Worm (Caenorhabditis elegans) whole organism, young adult: ENCODE data around the gene lpd-7.

Experiments used
- B0035.1 ChIP-seq: sonication (generic microtip); optimal IDR thresholded peaks from 2 replicates; lab custom pipeline; 2016; ENCODE audit warnings: missing genetic modification characterization, mild to moderate bottlenecking, missing compliant biosample characterization, missing genotype, missing genetic modification reagents
- F22D6.2 ChIP-seq: sonication (generic microtip); optimal IDR thresholded peaks from 2 replicates; lab custom pipeline; 2016; ENCODE audit warnings: mild to moderate bottlenecking, missing genetic modification characterization, missing compliant biosample characterization
- F49E8.2 ChIP-seq: sonication (generic microtip); optimal IDR thresholded peaks from 3 replicates; lab custom pipeline; 2017; ENCODE audit warnings: missing genetic modification characterization, mild to moderate bottlenecking, missing compliant biosample characterization, antibody characterized with exemption, moderate library complexity; ENCODE audit not compliant: insufficient read depth
- F57A8.1 ChIP-seq: fragments of 200-800 bp; sonication (Bioruptor generic); optimal IDR thresholded peaks from 2 replicates; lab custom pipeline; 2018; ENCODE audit warnings: mild to moderate bottlenecking, missing genetic modification characterization, moderate library complexity, missing compliant biosample characterization
- K11D2.4 ChIP-seq: fragments of 200-800 bp; sonication (Bioruptor generic); IDR thresholded peaks from 2 replicates; pipeline ENCODE4 v1.3.6; 2022; ENCODE audit warnings: missing genetic modification reagents, missing genetic modification characterization, missing compliant biosample characterization
- K12H6.12 ChIP-seq: fragments of 200-800 bp; sonication (Bioruptor generic); optimal IDR thresholded peaks from 2 replicates; lab custom pipeline; 2018; ENCODE audit warnings: mild to moderate bottlenecking, missing genetic modification characterization, missing compliant biosample characterization
- Y53F4B.3 ChIP-seq: fragments of 200-800 bp; sonication (Bioruptor generic); IDR thresholded peaks from 2 replicates; pipeline ENCODE4 v1.3.6; 2022; ENCODE audit warnings: missing genetic modification reagents, missing genetic modification characterization, missing compliant biosample characterization
- Y56A3A.18 ChIP-seq: fragments of 200-800 bp; sonication (Bioruptor generic); IDR thresholded peaks from 2 replicates; pipeline ENCODE4 v1.3.6; 2022; ENCODE audit warnings: missing genetic modification reagents, missing genetic modification characterization, missing compliant biosample characterization
- aptf-3 ChIP-seq: fragments of 200-800 bp; sonication (Bioruptor generic); IDR thresholded peaks from 2 replicates; pipeline ENCODE4 v1.3.6; 2022; ENCODE audit warnings: missing genetic modification characterization, missing compliant biosample characterization
- attf-3 ChIP-seq: fragments of 200-800 bp; sonication (Bioruptor generic); conservative IDR thresholded peaks from 2 replicates; pipeline ENCODE4 v1.3.6; 2022; ENCODE audit warnings: missing genetic modification reagents, missing genetic modification characterization, missing compliant biosample characterization
- attf-5 ChIP-seq: fragments of 200-800 bp; sonication (Bioruptor generic); optimal IDR thresholded peaks from 2 replicates; lab custom pipeline; 2018; ENCODE audit warnings: mild to moderate bottlenecking, missing genetic modification characterization, missing compliant biosample characterization
- bed-2 ChIP-seq: fragments of 200-800 bp; sonication (Bioruptor generic); IDR thresholded peaks from 2 replicates; pipeline ENCODE4 v1.3.6; 2022; ENCODE audit warnings: missing genetic modification reagents, missing genetic modification characterization, missing compliant biosample characterization
- cebp-1 ChIP-seq, 2 experiments: fragments of 200-800 bp in 1 of 2; sonication (Bioruptor generic) in 1 of 2; sonication (generic microtip) in 1 of 2; IDR thresholded peaks in 1 of 2; optimal IDR thresholded peaks in 1 of 2; 2 replicates each; pipeline versions ENCODE4 v1.3.6 to Lab custom; 2017 to 2022; ENCODE audit warnings: missing compliant biosample characterization in 2 of 2, missing genetic modification characterization in 2 of 2, mild to moderate bottlenecking in 1 of 2, missing genetic modification reagents in 1 of 2, moderate library complexity in 1 of 2
- ceh-100 ChIP-seq: fragments of 200-800 bp; sonication (Bioruptor generic); IDR thresholded peaks from 2 replicates; pipeline ENCODE4 v1.3.6; 2022; ENCODE audit warnings: missing genetic modification reagents, missing genetic modification characterization, missing compliant biosample characterization
- ceh-58 ChIP-seq: fragments of 200-800 bp; sonication (Bioruptor generic); IDR thresholded peaks from 2 replicates; pipeline ENCODE4 v1.3.6; 2022; ENCODE audit warnings: missing genetic modification characterization, missing compliant biosample characterization
- ceh-79 ChIP-seq: sonication (generic microtip); optimal IDR thresholded peaks from 2 replicates; lab custom pipeline; 2017; ENCODE audit warnings: mild to moderate bottlenecking, missing genetic modification characterization, missing compliant biosample characterization
- die-1 ChIP-seq: sonication (generic microtip); optimal IDR thresholded peaks from 2 replicates; lab custom pipeline; 2016; ENCODE audit warnings: missing genotype, mild to moderate bottlenecking, missing genetic modification characterization, missing compliant biosample characterization
- hmg-1.2 ChIP-seq: fragments of 200-800 bp; sonication (Bioruptor generic); IDR thresholded peaks from 2 replicates; pipeline ENCODE4 v1.3.6; 2022; ENCODE audit warnings: missing genetic modification reagents, missing genetic modification characterization, missing compliant biosample characterization
- hsf-1 ChIP-seq: fragments of 200-800 bp; sonication (Bioruptor generic); IDR thresholded peaks from 2 replicates; pipeline ENCODE4 v1.3.6; 2022; ENCODE audit warnings: missing genetic modification reagents, missing genetic modification characterization, missing compliant biosample characterization
- let-607 ChIP-seq, 2 experiments: fragments of 200-800 bp in 1 of 2; sonication (Bioruptor generic) in 1 of 2; sonication (generic microtip) in 1 of 2; optimal IDR thresholded peaks; 2 replicates each; lab custom pipeline; 2016 to 2018; ENCODE audit warnings: mild to moderate bottlenecking in 2 of 2, missing compliant biosample characterization in 2 of 2, missing genetic modification characterization in 2 of 2, moderate library complexity in 2 of 2, missing genotype in 1 of 2
- lin-54 ChIP-seq: fragments of 200-800 bp; sonication (Bioruptor generic); optimal IDR thresholded peaks from 2 replicates; lab custom pipeline; 2018; ENCODE audit warnings: mild to moderate bottlenecking, missing genetic modification characterization, missing compliant biosample characterization
- lsl-1 ChIP-seq: fragments of 200-800 bp; sonication (Bioruptor generic); optimal IDR thresholded peaks from 2 replicates; lab custom pipeline; 2018; ENCODE audit warnings: mild to moderate bottlenecking, missing genetic modification characterization, moderate library complexity, missing compliant biosample characterization
- mcd-1 ChIP-seq: fragments of 200-800 bp; sonication (Bioruptor generic); IDR thresholded peaks from 2 replicates; pipeline ENCODE4 v1.3.6; 2022; ENCODE audit warnings: missing genetic modification reagents, missing genetic modification characterization, missing compliant biosample characterization
- nfya-2 ChIP-seq: fragments of 200-800 bp; sonication (Bioruptor generic); IDR thresholded peaks from 2 replicates; pipeline ENCODE4 v1.3.6; 2022; ENCODE audit warnings: missing genetic modification reagents, missing genetic modification characterization, missing compliant biosample characterization
- nfyb-1 ChIP-seq: fragments of 200-800 bp; sonication (Bioruptor generic); IDR thresholded peaks from 2 replicates; pipeline ENCODE4 v1.3.6; 2022; ENCODE audit warnings: missing genetic modification reagents, missing genetic modification characterization, missing compliant biosample characterization
- pha-4 ChIP-seq: fragments of 150-350 bp; sonication (generic microtip); optimal IDR thresholded peaks from 2 replicates; lab custom pipeline; 2014; ENCODE audit warnings: missing biosample characterization, missing genetic modification reagents, missing genetic modification characterization
- snpc-1.1 ChIP-seq: sonication (generic microtip); optimal IDR thresholded peaks from 2 replicates; lab custom pipeline; 2017; ENCODE audit warnings: missing genetic modification characterization, mild to moderate bottlenecking, missing compliant biosample characterization, antibody characterized with exemption, moderate library complexity, missing genotype, missing genetic modification reagents; ENCODE audit not compliant: insufficient read depth
- snpc-3.4 ChIP-seq: sonication (generic microtip); optimal IDR thresholded peaks from 2 replicates; lab custom pipeline; 2017; ENCODE audit warnings: missing genetic modification characterization, mild to moderate bottlenecking, missing compliant biosample characterization, antibody characterized with exemption, moderate library complexity, missing genotype, missing genetic modification reagents
- tbp1 ChIP-seq: fragments of 200-800 bp; sonication (Bioruptor generic); optimal IDR thresholded peaks from 2 replicates; lab custom pipeline; 2018; ENCODE audit warnings: mild to moderate bottlenecking, missing genetic modification characterization, missing compliant biosample characterization
- zim-3 ChIP-seq: sonication (generic microtip); optimal IDR thresholded peaks from 2 replicates; lab custom pipeline; 2017; ENCODE audit warnings: mild to moderate bottlenecking, missing genetic modification characterization, moderate library complexity, missing compliant biosample characterization
- ztf-25 ChIP-seq: fragments of 200-800 bp; sonication (Bioruptor generic); IDR thresholded peaks from 2 replicates; pipeline ENCODE4 v1.3.6; 2022; ENCODE audit warnings: missing genetic modification reagents, missing genetic modification characterization, missing compliant biosample characterization
- ztf-28 ChIP-seq: fragments of 200-800 bp; sonication (Bioruptor generic); IDR thresholded peaks from 2 replicates; pipeline ENCODE4 v1.3.6; 2022; ENCODE audit warnings: missing genetic modification reagents, missing genetic modification characterization, missing compliant biosample characterization

Gene lpd-7

ce11 chrIII:7614530-7614929 is 41.4 kb downstream of the lpd-7 start, which contains the start of gene T04A6.2:
Gene T04A6.2, plus strand, starts transcription at chrIII:7614830.
- TF ChIP-seq lin-54 (GFP tag; lab: Kevin White, UChicago) = no peak
- no peak for TF ChIP-seq bed-2
- TF ChIP-seq, all 124 proteins: peak for 0

- TF ChIP-seq K12H6.12 (tag; lab: Kevin White, UChicago) = no peak
- TF ChIP-seq K11D2.4 = no peak
- no peak for TF ChIP-seq Y53F4B.3
- TF ChIP-seq F57A8.1 = no peak
- no peak for TF ChIP-seq aptf-3 (GFP tag; lab: Robert Waterston, UW)
- TF ChIP-seq attf-5 = no peak
- TF ChIP-seq ztf-28 (GFP tag; lab: Robert Waterston, UW) = no peak
- TF ChIP-seq F22D6.2 (tag; lab: Kevin White, UChicago) = no peak
- no peak for TF ChIP-seq Y56A3A.18
- no peak for TF ChIP-seq attf-3 (GFP tag; lab: Robert Waterston, UW)
- TF ChIP-seq ceh-79 = no peak
- TF ChIP-seq lsl-1 (GFP tag; lab: Kevin White, UChicago) = no peak
- no peak for TF ChIP-seq ceh-100 (GFP tag; lab: Robert Waterston, UW)
- no peak for TF ChIP-seq die-1 (tag; lab: Kevin White, UChicago)
- TF ChIP-seq snpc-3.4 (tag; lab: Kevin White, UChicago) = no peak
- no peak for TF ChIP-seq let-607 (tag; optimal IDR thresholded peaks at IDR 0.05; lab: Kevin White, UChicago)
- no peak for TF ChIP-seq cebp-1 (GFP tag; IDR thresholded peaks at IDR 0.05; lab: Robert Waterston, UW)
- TF ChIP-seq cebp-1 (tag; optimal IDR thresholded peaks at IDR 0.05; lab: Kevin White, UChicago) = no peak
- no peak for TF ChIP-seq B0035.1 (tag; lab: Kevin White, UChicago)
- TF ChIP-seq, all 124 proteins: peak for 0
Observed at ce11 chrIII:7616228-7616627, 43.1 kb downstream of the lpd-7 start, which contains the start of gene T04A6.1. Gene T04A6.1, plus strand, starts transcription at chrIII:7616528.

DNA sequence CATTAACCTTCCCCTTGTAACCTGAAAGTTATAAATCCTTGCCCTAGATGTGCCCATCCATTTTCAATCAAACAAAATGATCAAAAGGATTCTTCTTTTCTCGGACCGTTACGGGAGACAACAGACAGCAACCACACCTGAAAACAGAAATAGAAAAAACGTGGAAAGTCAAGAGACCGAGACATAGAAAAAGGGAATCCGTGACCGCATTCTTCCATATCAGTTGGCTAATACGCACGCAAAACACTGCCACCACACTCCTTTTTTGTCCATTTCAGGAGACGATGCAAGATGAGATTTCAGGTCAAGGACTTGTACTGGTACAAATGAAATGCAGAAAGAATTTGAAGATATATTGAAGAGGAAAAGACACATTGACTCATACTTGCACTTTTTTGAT is 45.1 kb downstream of the lpd-7 start:
- TF ChIP-seq F49E8.2 (no peak), attf-5 (no peak), zim-3 (tag; lab: Kevin White, UChicago) (no peak), K12H6.12 (tag; lab: Kevin White, UChicago) (no peak), snpc-1.1 (tag; lab: Kevin White, UChicago) (no peak), hsf-1 (GFP tag; lab: Robert Waterston, UW) (no peak), nfya-2 (no peak), nfyb-1 (GFP tag; lab: Robert Waterston, UW) (no peak), let-607 (tag; optimal IDR thresholded peaks at IDR 0.05; lab: Kevin White, UChicago) (no peak), hmg-1.2 (no peak), ztf-25 (GFP tag; lab: Robert Waterston, UW) (no peak), tbp1 (GFP tag; lab: Kevin White, UChicago) (no peak)

DNA sequence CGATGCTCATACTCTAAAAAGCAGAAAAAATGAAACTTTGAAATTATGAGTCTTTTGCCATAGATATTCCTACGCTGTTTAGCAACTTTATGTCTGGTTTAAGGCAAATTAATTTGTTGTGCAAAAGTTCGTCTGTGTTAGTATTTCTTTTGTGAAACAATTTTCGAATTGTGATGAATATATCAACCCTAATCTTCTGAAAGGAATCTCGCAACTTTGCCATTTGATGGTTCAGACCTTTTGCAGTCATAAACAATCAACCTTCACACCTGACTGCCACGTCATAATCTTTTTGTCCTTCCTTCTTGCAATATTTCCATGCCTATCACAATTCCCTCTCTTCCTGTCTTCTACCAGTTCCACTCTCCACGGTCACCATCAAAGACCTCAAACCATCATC is 46.7 kb downstream of the lpd-7 start:
- no peak for TF ChIP-seq pha-4 (tag; lab: Kevin White, UChicago)
- no peak for TF ChIP-seq mcd-1 (GFP tag; lab: Robert Waterston, UW)
- TF ChIP-seq ceh-58 (GFP tag; lab: Robert Waterston, UW) = 0 out of 2 replicates have a peak, but pooled peaks have one; percentile 30
